Fruit fly (Drosophila melanogaster): ENCODE results near the gene CG12375.

The CG12375 gene

dm6 chr2L:8159498-8159897 lies 32.8 kb upstream of the CG12375 start, which contains the start of the genes PAPLA1 and Rbsn-5 (continued):
- TF ChIP-seq CG10979 (tag; optimal IDR thresholded peaks at IDR 0.05) = peak; percentile 92
- peak; percentile 94 for TF ChIP-seq ken (GFP tag; IDR thresholded peaks at IDR 0.05)
- peak; percentile 95 for TF ChIP-seq CG9817 (tag; optimal IDR thresholded peaks at IDR 0.05)
- peak; percentile 74 for TF ChIP-seq Nf-YB (GFP tag; optimal IDR thresholded peaks at IDR 0.05)
- TF ChIP-seq CG4617 (GFP tag; optimal IDR thresholded peaks at IDR 0.05; ENCODE audit: borderline replicate concordance) = peak; percentile 99
- TF ChIP-seq CG10366 (GFP tag; IDR thresholded peaks at IDR 0.05) = peak; percentile 90
- peak; percentile 92 for TF ChIP-seq lbe (GFP tag; optimal IDR thresholded peaks at IDR 0.05)
- TF ChIP-seq tna (GFP tag; IDR thresholded peaks at IDR 0.05; ENCODE audit: partially characterized antibody) = no peak
- peak; percentile 91 for TF ChIP-seq CG10209 (GFP tag; optimal IDR thresholded peaks at IDR 0.05)
- TF ChIP-seq tx (GFP tag; optimal IDR thresholded peaks at IDR 0.05) = peak; percentile 95
- peak; percentile 94 for TF ChIP-seq luna (GFP tag; optimal IDR thresholded peaks at IDR 0.05)
- TF ChIP-seq CG34376 (GFP tag; optimal IDR thresholded peaks at IDR 0.05) = peak; percentile 95
- peak; percentile 84 for TF ChIP-seq CG14050 (GFP tag; IDR thresholded peaks at IDR 0.05)
- TF ChIP-seq Taf1 (GFP tag; IDR thresholded peaks at IDR 0.05) = peak; percentile 78
- peak; percentile 73 for TF ChIP-seq CG6683 (GFP tag; optimal IDR thresholded peaks at IDR 0.05)
- TF ChIP-seq CG2120 (GFP tag; optimal IDR thresholded peaks at IDR 0.05) = peak; percentile 98
- TF ChIP-seq E2f1 (GFP tag; IDR thresholded peaks at IDR 0.05) = peak; percentile 90
- peak; percentile 93 for TF ChIP-seq CG14710 (tag; optimal IDR thresholded peaks at IDR 0.05)
- TF ChIP-seq amos (GFP tag; IDR thresholded peaks at IDR 0.05; ENCODE audit: partially characterized antibody) = peak; percentile 5; the same call in 1 of the 2 replicates
- peak; percentile 64 for TF ChIP-seq CG6254 (GFP tag; optimal IDR thresholded peaks at IDR 0.05)
- peak; percentile 93 for TF ChIP-seq CG33213 (GFP tag; optimal IDR thresholded peaks at IDR 0.05)
- TF ChIP-seq nom (GFP tag; optimal IDR thresholded peaks at IDR 0.05) = peak; percentile 89
- peak; percentile 90 for TF ChIP-seq B-H1 (GFP tag; IDR thresholded peaks at IDR 0.05)
- peak; percentile 92 for TF ChIP-seq CG11504 (tag; optimal IDR thresholded peaks at IDR 0.05)
- TF ChIP-seq Max (GFP tag; optimal IDR thresholded peaks at IDR 0.05) = peak; percentile 96
- peak; percentile 98 for TF ChIP-seq oc (tag; optimal IDR thresholded peaks at IDR 0.05)
- peak; percentile 96 for TF ChIP-seq pho (GFP tag; optimal IDR thresholded peaks at IDR 0.05)
- TF ChIP-seq CG11695 (GFP tag; IDR thresholded peaks at IDR 0.05) = peak; percentile 87
- TF ChIP-seq peb (GFP tag; IDR thresholded peaks at IDR 0.05) = peak; percentile 87
- no peak for TF ChIP-seq cad (GFP tag; optimal IDR thresholded peaks at IDR 0.05)
- TF ChIP-seq salm (tag; optimal IDR thresholded peaks at IDR 0.05) = peak; percentile 82
- TF ChIP-seq CG18262 (tag; optimal IDR thresholded peaks at IDR 0.05) = peak; percentile 90
- peak; percentile 85 for TF ChIP-seq Myb (GFP tag; optimal IDR thresholded peaks at IDR 0.05)
- TF ChIP-seq unpg (GFP tag; optimal IDR thresholded peaks at IDR 0.05) = peak; percentile 93
- peak; percentile 74 for TF ChIP-seq GATAe (GFP tag; conservative IDR thresholded peaks at IDR 0.05)
- TF ChIP-seq Atf3 (GFP tag; optimal IDR thresholded peaks at IDR 0.05) = peak; percentile 94
- TF ChIP-seq vvl (GFP tag; IDR thresholded peaks at IDR 0.05) = peak; percentile 95
- TF ChIP-seq Awh (GFP tag; IDR thresholded peaks at IDR 0.05) = peak; percentile 86
- TF ChIP-seq CG9609 (GFP tag; optimal IDR thresholded peaks at IDR 0.05) = peak; percentile 96
- TF ChIP-seq CG11456 (GFP tag; IDR thresholded peaks at IDR 0.05) = peak; percentile 92
- no peak for TF ChIP-seq pan (optimal IDR thresholded peaks at IDR 0.05)
- TF ChIP-seq pan (GFP tag; optimal IDR thresholded peaks at IDR 0.05 in 1 of 2, IDR thresholded peaks at IDR 0.05 in 1 of 2) = peak in 1 of 2 experiments; percentile 95
- peak; percentile 97 for TF ChIP-seq chn (GFP tag; optimal IDR thresholded peaks at IDR 0.05)
- TF ChIP-seq pros (GFP tag; optimal IDR thresholded peaks at IDR 0.05) = peak; percentile 27
- peak; percentile 72 for TF ChIP-seq wor (GFP tag; IDR thresholded peaks at IDR 0.05)
- peak; percentile 97 for TF ChIP-seq Xbp1 (GFP tag; optimal IDR thresholded peaks at IDR 0.05)
- peak; percentile 93 for TF ChIP-seq CG9876 (GFP tag; optimal IDR thresholded peaks at IDR 0.05)
- TF ChIP-seq cwo (GFP tag; optimal IDR thresholded peaks at IDR 0.05) = peak; percentile 80
- TF ChIP-seq Dad (GFP tag; optimal IDR thresholded peaks at IDR 0.05) = peak; percentile 94
- TF ChIP-seq sens (GFP tag) = peak; percentile 99
- TF ChIP-seq Dip2 (GFP tag; IDR thresholded peaks at IDR 0.05) = no peak
